Worm (Caenorhabditis elegans): ENCODE measurements around the gene F26A10.2.

F26A10.2 gene

ce11 chrX:7645313-7645712 is at the start of gene F26A10.2:
TSS of gene F26A10.2 (minus strand) at chrX:7645413.
- TF ChIP-seq fkh-6 (tag; optimal IDR thresholded peaks at IDR 0.05) (no peak), zip-5 (tag; optimal IDR thresholded peaks at IDR 0.05) (no peak), ceh-31 (tag; optimal IDR thresholded peaks at IDR 0.05) (no peak), hlh-6 (tag; optimal IDR thresholded peaks at IDR 0.05) (no peak), ttx-3 (tag; optimal IDR thresholded peaks at IDR 0.05) (no peak), lin-11 (tag; optimal IDR thresholded peaks at IDR 0.05) (no peak), pha-2 (tag; optimal IDR thresholded peaks at IDR 0.05) (no peak), pros-1 (tag; optimal IDR thresholded peaks at IDR 0.05) (no peak), C38D4.7 (GFP tag; optimal IDR thresholded peaks at IDR 0.05) (no peak), Y22D7AL.16 (tag; optimal IDR thresholded peaks at IDR 0.05) (no peak), pat-9 (tag; optimal IDR thresholded peaks at IDR 0.05) (no peak), gmeb-2 (tag; optimal IDR thresholded peaks at IDR 0.05) (no peak)

- TF ChIP-seq che-1 (tag; optimal IDR thresholded peaks at IDR 0.05) (no peak), pha-4 (tag; optimal IDR thresholded peaks at IDR 0.05) (no peak), ceh-30 (tag; optimal IDR thresholded peaks at IDR 0.05) (no peak), npax-4 (tag; optimal IDR thresholded peaks at IDR 0.05) (no peak), nhr-232 (tag; optimal IDR thresholded peaks at IDR 0.05) (no peak), ceh-24 (tag; optimal IDR thresholded peaks at IDR 0.05) (no peak), syd-9 (tag; optimal IDR thresholded peaks at IDR 0.05) (no peak), dmd-4 (tag; optimal IDR thresholded peaks at IDR 0.05; ENCODE audit: borderline replicate concordance) (no peak), tbx-7 (tag; optimal IDR thresholded peaks at IDR 0.05) (no peak), elt-4 (tag; optimal IDR thresholded peaks at IDR 0.05) (no peak)
These were observed 44.4 kb upstream of the F26A10.2 start for ce11 chrX:7689570-7689969.

ce11 chrX:7689119-7689518 is 43.9 kb upstream of the F26A10.2 start, which contains the start of gene clik-2:
TSS of gene clik-2 (minus strand) at chrX:7689219.
- TF ChIP-seq nhr-232 (tag; optimal IDR thresholded peaks at IDR 0.05) (no peak), ceh-6 (GFP tag; optimal IDR thresholded peaks at IDR 0.05) (no peak), odd-2 (tag; optimal IDR thresholded peaks at IDR 0.05) (no peak), sdc-2 (tag; optimal IDR thresholded peaks at IDR 0.05) (no peak), zip-5 (tag; optimal IDR thresholded peaks at IDR 0.05) (no peak), pat-9 (tag; optimal IDR thresholded peaks at IDR 0.05) (no peak)

- TF ChIP-seq sdc-2 (tag; optimal IDR thresholded peaks at IDR 0.05) (no peak), pag-3 (tag; optimal IDR thresholded peaks at IDR 0.05; ENCODE audit: borderline replicate concordance) (no peak), tbx-7 (tag; optimal IDR thresholded peaks at IDR 0.05) (no peak), ceh-48 (tag; optimal IDR thresholded peaks at IDR 0.05) (peak; percentile 97), gmeb-2 (tag; optimal IDR thresholded peaks at IDR 0.05) (no peak), ceh-24 (tag; optimal IDR thresholded peaks at IDR 0.05) (no peak), ceh-2 (tag; optimal IDR thresholded peaks at IDR 0.05) (no peak), ceh-9 (tag; optimal IDR thresholded peaks at IDR 0.05) (no peak), ceh-31 (tag; optimal IDR thresholded peaks at IDR 0.05) (peak; percentile 34), rnt-1 (tag; optimal IDR thresholded peaks at IDR 0.05) (no peak), ceh-22 (tag; optimal IDR thresholded peaks at IDR 0.05) (no peak), unc-42 (tag; optimal IDR thresholded peaks at IDR 0.05) (peak; percentile 69), mec-3 (tag; optimal IDR thresholded peaks at IDR 0.05; ENCODE audit: borderline replicate concordance) (no peak), fax-1 (tag; optimal IDR thresholded peaks at IDR 0.05) (no peak), fkh-10 (GFP tag; optimal IDR thresholded peaks at IDR 0.05) (no peak), T23F11.4 (GFP tag; optimal IDR thresholded peaks at IDR 0.05) (no peak)
These were observed 37.0 kb upstream of the F26A10.2 start, which contains the start of gene unc-18 for ce11 chrX:7681965-7682946. TSS of gene unc-18 (plus strand) at chrX:7682896.

Measured in whole organism, late embryonic.